Comparison of ENCODE assay signal across 4 fruit fly cellular contexts in genomic region chrX:10103569-10104083, dm6.
TF ChIP-seq lines count a peak whose summit lies in the region.

No protein-coding gene starts in this region.

- TF ChIP-seq CTCF in whole organism, embryonic (GFP tag; optimal IDR thresholded peaks at IDR 0.05; lab: Kevin White, UChicago), result no peak

TF ChIP-seq in whole organism, embryonic, 481 proteins besides CTCF, POLR2A, EP300 and RAD21:
- TF ChIP-seq lbe (GFP tag; optimal IDR thresholded peaks at IDR 0.05; lab: Kevin White, UChicago) (peak; percentile 13), CG17328 (GFP tag; IDR thresholded peaks at IDR 0.05; lab: Robert Waterston, UW) (no peak), cg (GFP tag; optimal IDR thresholded peaks at IDR 0.05; lab: Kevin White, UChicago) (peak; percentile 13), CG43689 (GFP tag; IDR thresholded peaks at IDR 0.05; lab: Robert Waterston, UW) (no peak), Drgx (GFP tag; IDR thresholded peaks at IDR 0.05; lab: Robert Waterston, UW) (peak; percentile 48; the same call in 1 of the 2 replicates), grau (tag; optimal IDR thresholded peaks at IDR 0.05; lab: Kevin White, UChicago) (peak; percentile 68), Ptx1 (GFP tag; IDR thresholded peaks at IDR 0.05; lab: Robert Waterston, UW) (0 out of 2 replicates have a peak, but pooled peaks have one; percentile 9)

TF ChIP-seq in whole organism, prepupa, 60 proteins besides CTCF, POLR2A, EP300 and RAD21:
- TF ChIP-seq svp (GFP tag; lab: Kevin White, UChicago) (peak; percentile 92), esn (GFP tag; optimal IDR thresholded peaks at IDR 0.05; lab: Kevin White, UChicago) (peak; percentile 18), CG31627 (GFP tag; optimal IDR thresholded peaks at IDR 0.05; lab: Kevin White, UChicago) (peak; percentile 7), lz (GFP tag; optimal IDR thresholded peaks at IDR 0.05; lab: Kevin White, UChicago) (peak; percentile 13), achi (GFP tag; optimal IDR thresholded peaks at IDR 0.05; lab: Kevin White, UChicago) (no peak), CG16779 (tag; optimal IDR thresholded peaks at IDR 0.05; lab: Kevin White, UChicago) (no peak), pdm3 (GFP tag; optimal IDR thresholded peaks at IDR 0.05; lab: Kevin White, UChicago) (peak; percentile 18), CG3919 (GFP tag; optimal IDR thresholded peaks at IDR 0.05; lab: Kevin White, UChicago) (no peak), Sox102F (GFP tag; optimal IDR thresholded peaks at IDR 0.05; lab: Kevin White, UChicago) (peak; percentile 25), Hr39 (GFP tag; optimal IDR thresholded peaks at IDR 0.05; lab: Kevin White, UChicago) (peak; percentile 33), Ets21C (GFP tag; optimal IDR thresholded peaks at IDR 0.05; lab: Kevin White, UChicago) (no peak), vri (GFP tag; optimal IDR thresholded peaks at IDR 0.05; lab: Kevin White, UChicago) (peak; percentile 39), CG8319 (GFP tag; optimal IDR thresholded peaks at IDR 0.05; lab: Kevin White, UChicago) (no peak), Ets96B (tag; optimal IDR thresholded peaks at IDR 0.05; lab: Kevin White, UChicago) (no peak), Lpt (GFP tag; optimal IDR thresholded peaks at IDR 0.05; lab: Kevin White, UChicago) (no peak), Smox (GFP tag; optimal IDR thresholded peaks at IDR 0.05; lab: Kevin White, UChicago) (peak; percentile 19), Sox14 (GFP tag; optimal IDR thresholded peaks at IDR 0.05; lab: Kevin White, UChicago) (peak; percentile 15), CG6792 (GFP tag; optimal IDR thresholded peaks at IDR 0.05; lab: Kevin White, UChicago) (no peak), CG10631 (GFP tag; optimal IDR thresholded peaks at IDR 0.05; lab: Kevin White, UChicago) (no peak), spab (GFP tag; optimal IDR thresholded peaks at IDR 0.05; lab: Kevin White, UChicago) (no peak), CG1621 (tag; optimal IDR thresholded peaks at IDR 0.05; lab: Kevin White, UChicago) (no peak), CG11762 (GFP tag; optimal IDR thresholded peaks at IDR 0.05; lab: Kevin White, UChicago; ENCODE audit: insufficient read depth) (no peak)

TF ChIP-seq in whole organism, pupa, 21 proteins besides CTCF, POLR2A, EP300 and RAD21:
- TF ChIP-seq CG15710 (tag; optimal IDR thresholded peaks at IDR 0.05; lab: Kevin White, UChicago) (no peak), CG9948 (tag; optimal IDR thresholded peaks at IDR 0.05; lab: Kevin White, UChicago) (peak; percentile 13), CG4496 (GFP tag; IDR thresholded peaks at IDR 0.05; lab: Robert Waterston, UW) (peak; percentile 33; the same call in 2 of the 3 replicates), Ets98B (GFP tag; IDR thresholded peaks at IDR 0.05; lab: Robert Waterston, UW) (no peak), EcR (GFP tag; optimal IDR thresholded peaks at IDR 0.05; lab: Kevin White, UChicago) (peak; percentile 61)
TF ChIP-seq in whole organism, pupa: peak in this region for 3.

TF ChIP-seq in whole organism, wandering third instar larva, 38 proteins besides CTCF, POLR2A, EP300 and RAD21:
- TF ChIP-seq br (GFP tag; optimal IDR thresholded peaks at IDR 0.05; lab: Kevin White, UChicago), result peak; percentile 3
- no peak for TF ChIP-seq dmrt93B (GFP tag; optimal IDR thresholded peaks at IDR 0.05; lab: Kevin White, UChicago)
- TF ChIP-seq psq (GFP tag; optimal IDR thresholded peaks at IDR 0.05; lab: Kevin White, UChicago), result peak; percentile 49
- peak; percentile 36 for TF ChIP-seq ey (GFP tag; optimal IDR thresholded peaks at IDR 0.05; lab: Kevin White, UChicago)
- TF ChIP-seq rgr (GFP tag; optimal IDR thresholded peaks at IDR 0.05; lab: Kevin White, UChicago), result peak; percentile 17
- no peak for TF ChIP-seq GATAd (GFP tag; optimal IDR thresholded peaks at IDR 0.05; lab: Kevin White, UChicago)
- no peak for TF ChIP-seq Hr78 (GFP tag; optimal IDR thresholded peaks at IDR 0.05; lab: Kevin White, UChicago)
- TF ChIP-seq h (GFP tag; optimal IDR thresholded peaks at IDR 0.05; lab: Kevin White, UChicago), result peak; percentile 11
- TF ChIP-seq HLH106 (tag; optimal IDR thresholded peaks at IDR 0.05; lab: Kevin White, UChicago), result peak; percentile 52
- TF ChIP-seq woc (GFP tag; optimal IDR thresholded peaks at IDR 0.05; lab: Kevin White, UChicago), result peak; percentile 3
- peak in 1 of 2 experiments; percentile 23 for TF ChIP-seq foxo (GFP tag; optimal IDR thresholded peaks at IDR 0.05; lab: Kevin White, UChicago)
- no peak for TF ChIP-seq Jra (GFP tag; optimal IDR thresholded peaks at IDR 0.05; lab: Kevin White, UChicago)

Comparison
In these comparisons a context has a peak if more than half of its experiments do, and no peak if none do; other contexts are left out.
1. Of the 7 proteins assayed by ChIP-seq in both whole organism, embryonic and whole organism, prepupa: peak only in whole organism, embryonic: none; only in whole organism, prepupa: Hr39 and Sox102F; in both: none; in neither: 5.